Worm (Caenorhabditis elegans) whole organism, L4 larva: Measurements from ENCODE around the gene Y22D7AL.16.
A peak's percentile ranks its signal among the peaks of the same experiment; 100 is the strongest.

Experiments
- F44E2.7 ChIP-seq: fragments of 200-800 bp; sonication (Bioruptor generic); IDR thresholded peaks from 2 replicates; pipeline ENCODE4 v2.1.2; 2022; ENCODE audit warnings: missing genetic modification characterization, missing compliant biosample characterization
- ama-1 ChIP-seq: fragments of 150-350 bp; optimal IDR thresholded peaks from 2 replicates; lab custom pipeline; 2014; ENCODE audit warnings: inconsistent platforms, mixed read lengths
- arid-1 ChIP-seq: fragments of 200-800 bp; sonication (Bioruptor generic); conservative IDR thresholded peaks from 2 replicates; pipeline ENCODE4 v1.3.6; 2022; ENCODE audit warnings: missing genetic modification reagents, missing genetic modification characterization, missing compliant biosample characterization
- ces-1 ChIP-seq: fragments of 150-350 bp; sonication (generic microtip); optimal IDR thresholded peaks from 4 replicates; lab custom pipeline; 2014; ENCODE audit warnings: missing biosample characterization, missing genetic modification reagents, missing genetic modification characterization
- dve-1 ChIP-seq: sonication (generic microtip); optimal IDR thresholded peaks from 2 replicates; lab custom pipeline; 2017; ENCODE audit warnings: antibody characterized with exemption, mild to moderate bottlenecking, missing genetic modification characterization, missing compliant biosample characterization; ENCODE audit not compliant: insufficient read depth
- lin-39 ChIP-seq: fragments of 150-350 bp; optimal IDR thresholded peaks from 2 replicates; lab custom pipeline; 2014; ENCODE audit warnings: missing biosample characterization, missing genetic modification reagents, missing genetic modification characterization
- mep-1 ChIP-seq: fragments of 150-350 bp; sonication (generic microtip); optimal IDR thresholded peaks from 3 replicates; lab custom pipeline; 2014; ENCODE audit warnings: missing biosample characterization, missing genetic modification characterization
- nhr-102 ChIP-seq: sonication (generic microtip); optimal IDR thresholded peaks from 2 replicates; lab custom pipeline; 2016; ENCODE audit warnings: mild to moderate bottlenecking, missing genetic modification characterization, moderate library complexity, missing compliant biosample characterization
- nhr-111 ChIP-seq: fragments of 200-800 bp; sonication (Bioruptor generic); optimal IDR thresholded peaks from 2 replicates; lab custom pipeline; 2018; ENCODE audit warnings: mild to moderate bottlenecking, missing genetic modification characterization, missing compliant biosample characterization
- nhr-6 ChIP-seq: fragments of 150-350 bp; optimal IDR thresholded peaks from 2 replicates; lab custom pipeline; 2014; ENCODE audit warnings: missing biosample characterization, missing genetic modification characterization
- nhr-77 ChIP-seq: fragments of 150-350 bp; optimal IDR thresholded peaks from 2 replicates; lab custom pipeline; 2014; ENCODE audit warnings: missing biosample characterization, missing genetic modification characterization
- sdz-12 ChIP-seq: fragments of 200-800 bp; sonication (Bioruptor generic); optimal IDR thresholded peaks from 2 replicates; lab custom pipeline; 2018; ENCODE audit warnings: mild to moderate bottlenecking, missing genetic modification characterization, missing compliant biosample characterization
- unc-62 ChIP-seq, 3 experiments: fragments of 150-350 bp in 1 of 3; sonication (generic microtip); optimal IDR thresholded peaks in 2 of 3; peaks in 1 of 3; 1 replicate in 1 of 3; 2 replicates in 2 of 3; lab custom pipeline; 2014 to 2017; ENCODE audit warnings: missing biosample characterization in 3 of 3, missing genetic modification characterization in 3 of 3, missing genetic modification reagents in 3 of 3, missing genotype in 1 of 3

- peak; percentile 98 for TF ChIP-seq nhr-102 (tag; lab: Kevin White, UChicago)
- peak; percentile 89 for TF ChIP-seq nhr-111 (GFP tag; lab: Kevin White, UChicago)
- TF ChIP-seq lin-39 (tag; lab: Kevin White, UChicago), result peak; percentile 17
- TF ChIP-seq nhr-77 (tag; lab: Kevin White, UChicago), result peak; percentile 90
- peak; percentile 83 for TF ChIP-seq ces-1
- TF ChIP-seq sdz-12 (GFP tag; lab: Kevin White, UChicago), result peak; percentile 78
- TF ChIP-seq unc-62 (GFP tag; optimal IDR thresholded peaks at IDR 0.05 in 1 of 2; lab: Kevin White, UChicago), result peak in 1 of 2 experiments; percentile 100
- TF ChIP-seq unc-62 (tag; optimal IDR thresholded peaks at IDR 0.05; lab: Kevin White, UChicago), result peak; percentile 79
- peak; percentile 97 for TF ChIP-seq arid-1 (GFP tag; lab: Robert Waterston, UW)
- peak; percentile 97 for TF ChIP-seq nhr-6 (tag; lab: Kevin White, UChicago)
- TF ChIP-seq mep-1, result peak; percentile 99
- peak; percentile 87 for TF ChIP-seq F44E2.7 (GFP tag; lab: Robert Waterston, UW)
- peak; percentile 99 for TF ChIP-seq dve-1
- peak; percentile 53 for TF ChIP-seq ama-1 (lab: Kevin White, UChicago)
These were observed 46.1 kb downstream of the Y22D7AL.16 start, which contains the start of gene Y22D7AL.10 for ce11 chrIII:1618915-1619314.
